Fruit fly (Drosophila melanogaster): ENCODE measurements around the gene Gr36b.
A peak's percentile ranks its signal among the peaks of the same experiment; 100 is the strongest.

The Gr36b gene

dm6 chr2L:17228119-17228518 lies 49.5 kb downstream of the Gr36b start:
- TF ChIP-seq svp (GFP tag) (peak; percentile 47), dac (GFP tag; optimal IDR thresholded peaks at IDR 0.05) (no peak)

dm6 chr2L:17229394-17229793 lies 50.8 kb downstream of the Gr36b start:
- TF ChIP-seq spab (GFP tag; optimal IDR thresholded peaks at IDR 0.05): no peak
- no peak for TF ChIP-seq eg (GFP tag; IDR thresholded peaks at IDR 0.05)
- TF ChIP-seq CG11902 (GFP tag; optimal IDR thresholded peaks at IDR 0.05): no peak
- TF ChIP-seq lz (GFP tag; optimal IDR thresholded peaks at IDR 0.05): no peak
- no peak for TF ChIP-seq CG8319 (GFP tag; optimal IDR thresholded peaks at IDR 0.05)
- no peak for TF ChIP-seq Ets96B (tag; optimal IDR thresholded peaks at IDR 0.05)
- TF ChIP-seq CG1621 (tag; optimal IDR thresholded peaks at IDR 0.05): no peak
- TF ChIP-seq achi (GFP tag; optimal IDR thresholded peaks at IDR 0.05): no peak
- no peak for TF ChIP-seq CG11294 (GFP tag; IDR thresholded peaks at IDR 0.05)
